Fruit fly (Drosophila melanogaster) whole organism, prepupa: Measurements from ENCODE around the gene CG17612.

ENCODE experiments used
- Blimp-1 ChIP-seq: fragments of 200-800 bp; sonication (Bioruptor generic); optimal IDR thresholded peaks from 3 replicates; lab custom pipeline; 2017; ENCODE audit warnings: missing biosample characterization, missing genetic modification characterization, mild to moderate bottlenecking, moderate library complexity, missing genetic modification reagents
- CG10631 ChIP-seq: fragments of 200-800 bp; sonication (Bioruptor generic); optimal IDR thresholded peaks from 2 replicates; lab custom pipeline; 2016; ENCODE audit warnings: missing biosample characterization, missing genetic modification characterization
- CG10669 ChIP-seq: fragments of 200-800 bp; sonication (Bioruptor generic); optimal IDR thresholded peaks from 3 replicates; lab custom pipeline; 2018; ENCODE audit warnings: missing biosample characterization, mild to moderate bottlenecking, missing genetic modification characterization, moderate library complexity
- CG11294 ChIP-seq: fragments of 200-800 bp; sonication (Bioruptor generic); IDR thresholded peaks from 2 replicates; pipeline ENCODE4 v1.3.6; 2022; ENCODE audit warnings: missing biosample characterization, missing genetic modification characterization
- CG11762 ChIP-seq: fragments of 200-800 bp; sonication (Bioruptor generic); optimal IDR thresholded peaks from 3 replicates; lab custom pipeline; 2016; ENCODE audit warnings: missing biosample characterization, missing genetic modification characterization; ENCODE audit not compliant: insufficient read depth
- CG15336 ChIP-seq: fragments of 200-800 bp; sonication (Bioruptor generic); IDR thresholded peaks from 2 replicates; pipeline ENCODE4 v1.3.6; 2022; ENCODE audit warnings: missing biosample characterization, missing genetic modification characterization
- CG1621 ChIP-seq: fragments of 200-800 bp; sonication (Bioruptor generic); optimal IDR thresholded peaks from 3 replicates; lab custom pipeline; 2018; ENCODE audit warnings: missing biosample characterization, mild to moderate bottlenecking, missing genetic modification characterization
- CG16779 ChIP-seq: fragments of 200-800 bp; sonication (Bioruptor generic); optimal IDR thresholded peaks from 3 replicates; lab custom pipeline; 2017; ENCODE audit warnings: missing biosample characterization, mild to moderate bottlenecking, missing genetic modification characterization
- CG3032 ChIP-seq: fragments of 200-800 bp; optimal IDR thresholded peaks from 2 replicates; lab custom pipeline; 2019; ENCODE audit warnings: missing biosample characterization, mild to moderate bottlenecking, missing genetic modification characterization, moderate library complexity
- CG31627 ChIP-seq: fragments of 200-800 bp; sonication (Bioruptor generic); optimal IDR thresholded peaks from 3 replicates; lab custom pipeline; 2016; ENCODE audit warnings: missing biosample characterization, missing genetic modification characterization
- CG32006 ChIP-seq: fragments of 200-800 bp; sonication (Bioruptor generic); optimal IDR thresholded peaks from 3 replicates; lab custom pipeline; 2017; ENCODE audit warnings: missing biosample characterization, mild to moderate bottlenecking, missing genetic modification characterization
- CG34406 ChIP-seq: fragments of 200-800 bp; sonication (Bioruptor generic); optimal IDR thresholded peaks from 3 replicates; lab custom pipeline; 2016; ENCODE audit warnings: missing biosample characterization, missing genetic modification characterization
- CG6163 ChIP-seq: fragments of 200-800 bp; sonication (Bioruptor generic); IDR thresholded peaks from 3 replicates; pipeline ENCODE4 v1.3.6; 2022; ENCODE audit warnings: missing biosample characterization, missing genetic modification characterization
- CG6792 ChIP-seq: fragments of 200-800 bp; sonication (Bioruptor generic); optimal IDR thresholded peaks from 3 replicates; lab custom pipeline; 2016; ENCODE audit warnings: missing biosample characterization, missing genetic modification characterization
- CG6854 ChIP-seq: fragments of 200-800 bp; sonication (Bioruptor generic); optimal IDR thresholded peaks from 2 replicates; lab custom pipeline; 2017; ENCODE audit warnings: missing biosample characterization, mild to moderate bottlenecking, missing genetic modification characterization
- CG7368 ChIP-seq: fragments of 200-800 bp; sonication (Bioruptor generic); optimal IDR thresholded peaks from 3 replicates; lab custom pipeline; 2016; ENCODE audit warnings: missing biosample characterization, missing genetic modification characterization
- CG8119 ChIP-seq: fragments of 200-800 bp; sonication (Bioruptor generic); IDR thresholded peaks from 3 replicates; pipeline ENCODE4 v1.3.6; 2022; ENCODE audit warnings: missing biosample characterization, missing genetic modification characterization
- CG8319 ChIP-seq: fragments of 200-800 bp; sonication (Bioruptor generic); optimal IDR thresholded peaks from 3 replicates; lab custom pipeline; 2016; ENCODE audit warnings: missing biosample characterization, missing genetic modification characterization
- CG9139 ChIP-seq: fragments of 200-800 bp; sonication (Bioruptor generic); optimal IDR thresholded peaks from 3 replicates; lab custom pipeline; 2017; ENCODE audit warnings: missing biosample characterization, mild to moderate bottlenecking, missing genetic modification characterization
- Eip75B ChIP-seq: fragments of 200-800 bp; sonication (Bioruptor generic); optimal IDR thresholded peaks from 3 replicates; lab custom pipeline; 2016; ENCODE audit warnings: missing biosample characterization, missing genetic modification characterization
- Eip78C ChIP-seq: fragments of 200-800 bp; sonication (Bioruptor generic); peaks from one replicate; lab custom pipeline; 2016; ENCODE audit warnings: missing biosample characterization, missing genetic modification characterization
- Eip93F ChIP-seq: fragments of 200-800 bp; sonication (Bioruptor generic); optimal IDR thresholded peaks from 2 replicates; lab custom pipeline; 2016; ENCODE audit warnings: missing biosample characterization, mild to moderate bottlenecking, missing genetic modification characterization
- Ets21C ChIP-seq: fragments of 200-800 bp; sonication (Bioruptor generic); optimal IDR thresholded peaks from 3 replicates; lab custom pipeline; 2016; ENCODE audit warnings: missing biosample characterization, missing genetic modification characterization
- Gug ChIP-seq: fragments of 200-800 bp; sonication (Bioruptor generic); IDR thresholded peaks from 2 replicates; pipeline ENCODE4 v1.3.6; 2022; ENCODE audit warnings: missing biosample characterization, missing genetic modification characterization
- Hr38 ChIP-seq: sonication (Bioruptor generic); optimal IDR thresholded peaks from 2 replicates; lab custom pipeline; 2016; ENCODE audit warnings: missing biosample characterization, missing genetic modification characterization
- Hr39 ChIP-seq: fragments of 200-800 bp; sonication (Bioruptor generic); optimal IDR thresholded peaks from 2 replicates; lab custom pipeline; 2016; ENCODE audit warnings: missing biosample characterization, missing genetic modification characterization
- Hr4 ChIP-seq: fragments of 200-800 bp; sonication (Bioruptor generic); optimal IDR thresholded peaks from 3 replicates; lab custom pipeline; 2016; ENCODE audit warnings: missing biosample characterization, missing genetic modification characterization
- Met ChIP-seq: fragments of 200-800 bp; sonication (Bioruptor generic); optimal IDR thresholded peaks from 3 replicates; lab custom pipeline; 2016; ENCODE audit warnings: missing biosample characterization, missing genetic modification characterization
- OdsH ChIP-seq: fragments of 200-800 bp; sonication (Bioruptor generic); optimal IDR thresholded peaks from 3 replicates; lab custom pipeline; 2016; ENCODE audit warnings: missing biosample characterization, missing genetic modification characterization
- Smox ChIP-seq: fragments of 200-800 bp; sonication (Bioruptor generic); optimal IDR thresholded peaks from 3 replicates; lab custom pipeline; 2016; ENCODE audit warnings: missing biosample characterization, missing genetic modification characterization
- Sox14 ChIP-seq: fragments of 200-800 bp; sonication (Bioruptor generic); optimal IDR thresholded peaks from 3 replicates; lab custom pipeline; 2016; ENCODE audit warnings: missing biosample characterization, missing genetic modification characterization
- Sox15 ChIP-seq: fragments of 200-800 bp; sonication (Bioruptor generic); optimal IDR thresholded peaks from 3 replicates; lab custom pipeline; 2016; ENCODE audit warnings: missing biosample characterization, missing genetic modification characterization
- acj6 ChIP-seq: fragments of 200-800 bp; sonication (Bioruptor generic); optimal IDR thresholded peaks from 3 replicates; lab custom pipeline; 2016; ENCODE audit warnings: missing biosample characterization, missing genetic modification characterization
- cyc ChIP-seq: fragments of 200-800 bp; sonication (Bioruptor generic); optimal IDR thresholded peaks from 3 replicates; lab custom pipeline; 2016; ENCODE audit warnings: missing biosample characterization, missing genetic modification characterization
- dac ChIP-seq: fragments of 200-800 bp; sonication (Bioruptor generic); optimal IDR thresholded peaks from 2 replicates; lab custom pipeline; 2017; ENCODE audit warnings: missing biosample characterization, mild to moderate bottlenecking, missing genetic modification characterization
- dsx ChIP-seq: fragments of 200-800 bp; optimal IDR thresholded peaks from 3 replicates; lab custom pipeline; 2019; ENCODE audit warnings: missing biosample characterization, mild to moderate bottlenecking, missing genetic modification characterization, moderate library complexity; ENCODE audit not compliant: poor library complexity, severe bottlenecking
- eg ChIP-seq: fragments of 200-800 bp; sonication (Bioruptor generic); IDR thresholded peaks from 3 replicates; pipeline ENCODE4 v1.3.6; 2022; ENCODE audit warnings: missing biosample characterization, missing genetic modification characterization
- fd59A ChIP-seq: fragments of 200-800 bp; sonication (Bioruptor generic); optimal IDR thresholded peaks from 2 replicates; lab custom pipeline; 2017; ENCODE audit warnings: missing biosample characterization, mild to moderate bottlenecking, missing genetic modification characterization, missing genetic modification reagents
- fd85E ChIP-seq: fragments of 200-800 bp; sonication (Bioruptor generic); optimal IDR thresholded peaks from 3 replicates; lab custom pipeline; 2016; ENCODE audit warnings: missing biosample characterization, missing genetic modification characterization
- lz ChIP-seq: fragments of 200-800 bp; sonication (Bioruptor generic); optimal IDR thresholded peaks from 3 replicates; lab custom pipeline; 2016; ENCODE audit warnings: missing biosample characterization, missing genetic modification characterization
- salr ChIP-seq, 2 experiments: fragments of 200-800 bp; sonication (Bioruptor generic); optimal IDR thresholded peaks; 3 replicates each; lab custom pipeline; 2016 to 2018; ENCODE audit warnings: missing biosample characterization in 2 of 2, missing genetic modification characterization in 2 of 2, mild to moderate bottlenecking in 1 of 2
- vri ChIP-seq: fragments of 200-800 bp; sonication (Bioruptor generic); optimal IDR thresholded peaks from 3 replicates; lab custom pipeline; 2016; ENCODE audit warnings: missing biosample characterization, mild to moderate bottlenecking, missing genetic modification characterization

CG17612 gene

dm6 chr2L:4332962-4333757 is 49.4 kb downstream of the CG17612 start (continued):
- TF ChIP-seq CG8319 (GFP tag; lab: Kevin White, UChicago) = peak; percentile 89
- TF ChIP-seq acj6 (GFP tag; lab: Kevin White, UChicago) = peak; percentile 93
- peak; percentile 70 for TF ChIP-seq fd85E
- TF ChIP-seq CG3032 (tag; lab: Kevin White, UChicago) = peak; percentile 81
- TF ChIP-seq OdsH (GFP tag; lab: Kevin White, UChicago) = peak; percentile 90
- peak; percentile 82 for TF ChIP-seq Eip93F (GFP tag; lab: Kevin White, UChicago)
- TF ChIP-seq Hr38 (GFP tag; lab: Kevin White, UChicago) = no peak
- peak; percentile 61 for TF ChIP-seq CG6854
- peak; percentile 93 for TF ChIP-seq CG11762
- TF ChIP-seq Blimp-1 (GFP tag; lab: Kevin White, UChicago) = peak; percentile 56
- peak; percentile 96 for TF ChIP-seq Sox14 (GFP tag; lab: Kevin White, UChicago)
- peak; percentile 88 for TF ChIP-seq CG34406 (GFP tag; lab: Kevin White, UChicago)
- TF ChIP-seq salr (GFP tag; optimal IDR thresholded peaks at IDR 0.05; lab: Kevin White, UChicago) = peak; percentile 83 to 93
- peak; percentile 96 for TF ChIP-seq Hr4 (GFP tag; lab: Kevin White, UChicago)
- peak; percentile 86 for TF ChIP-seq Met (GFP tag; lab: Kevin White, UChicago)
- peak; percentile 72 for TF ChIP-seq Ets21C (GFP tag; lab: Kevin White, UChicago)
- peak; percentile 92 for TF ChIP-seq Gug
- TF ChIP-seq dsx (GFP tag; lab: Kevin White, UChicago) = peak; percentile 93
- TF ChIP-seq Sox15 (GFP tag; lab: Kevin White, UChicago) = peak; percentile 88
- TF ChIP-seq CG31627 = peak; percentile 90
- TF ChIP-seq CG6792 = peak; percentile 86
- peak; percentile 85 for TF ChIP-seq CG10631 (GFP tag; lab: Kevin White, UChicago)
- peak; percentile 87 for TF ChIP-seq Smox (GFP tag; lab: Kevin White, UChicago)
- TF ChIP-seq cyc (GFP tag; lab: Kevin White, UChicago) = peak; percentile 90
- peak; percentile 87 for TF ChIP-seq CG11294 (GFP tag; lab: Robert Waterston, UW)
- TF ChIP-seq CG7368 (GFP tag; lab: Kevin White, UChicago) = peak; percentile 88
- TF ChIP-seq CG1621 = peak; percentile 84
- TF ChIP-seq CG10669 (GFP tag; lab: Kevin White, UChicago) = peak; percentile 91
- peak; percentile 95 for TF ChIP-seq CG8119 (GFP tag; lab: Robert Waterston, UW)
- TF ChIP-seq Eip75B = peak; percentile 93
- peak; percentile 94 for TF ChIP-seq eg (GFP tag; lab: Robert Waterston, UW)
- peak; percentile 90 for TF ChIP-seq CG9139 (GFP tag; lab: Kevin White, UChicago)
- peak; percentile 63 for TF ChIP-seq vri (GFP tag; lab: Kevin White, UChicago)
- TF ChIP-seq CG32006 (GFP tag; lab: Kevin White, UChicago) = peak; percentile 97
- TF ChIP-seq CG16779 = peak; percentile 92
- TF ChIP-seq CG6163 (GFP tag; lab: Robert Waterston, UW) = peak; percentile 95

- TF ChIP-seq CG15336 (GFP tag; lab: Robert Waterston, UW) = no peak
- TF ChIP-seq dac (GFP tag; lab: Kevin White, UChicago) = no peak
- TF ChIP-seq lz (GFP tag; lab: Kevin White, UChicago) = no peak
- TF ChIP-seq CG34406 (GFP tag; lab: Kevin White, UChicago) = no peak
- no peak for TF ChIP-seq fd59A (GFP tag; lab: Kevin White, UChicago)
- TF ChIP-seq acj6 (GFP tag; lab: Kevin White, UChicago) = no peak
- TF ChIP-seq OdsH (GFP tag; lab: Kevin White, UChicago) = no peak
- TF ChIP-seq Blimp-1 (GFP tag; lab: Kevin White, UChicago) = no peak
- no peak for TF ChIP-seq Gug
- TF ChIP-seq Hr39 (GFP tag; lab: Kevin White, UChicago) = no peak
- no peak for TF ChIP-seq Eip78C (GFP tag; lab: Kevin White, UChicago)
These were observed 50.0 kb downstream of the CG17612 start for dm6 chr2L:4332583-4332961.
